Worm (Caenorhabditis elegans): Measurements from ENCODE around the gene cyp-33C5.

cyp-33C5 gene

DNA sequence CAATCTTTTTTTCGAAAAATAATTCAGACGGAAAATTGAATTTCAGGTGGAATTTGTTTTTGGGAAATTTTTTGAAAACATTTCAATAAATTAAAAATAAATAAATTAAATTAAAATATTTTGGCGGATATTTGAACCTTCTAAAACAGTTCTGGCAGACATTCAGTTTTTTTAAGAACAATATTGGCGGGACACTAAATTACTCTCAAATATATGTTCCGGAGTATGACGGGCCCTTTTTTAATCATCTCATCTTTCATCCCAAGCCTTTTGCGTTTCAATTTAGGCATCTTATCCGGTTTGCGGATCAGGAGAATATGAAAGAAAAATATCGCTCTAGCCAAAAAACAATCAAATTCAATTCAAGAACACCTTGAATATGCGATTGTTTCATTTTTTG, 38.0 kb upstream of the cyp-33C5 start, which contains the start of gene svh-11:
Gene svh-11 (plus strand): TSS at position 301 of the 400 bp plus-strand sequence.
- no peak for TF ChIP-seq ceh-32 (tag; optimal IDR thresholded peaks at IDR 0.05; ENCODE audit: poor library complexity)
- no peak for TF ChIP-seq skn-1 (tag; optimal IDR thresholded peaks at IDR 0.05)
- TF ChIP-seq ceh-20 (GFP tag; IDR thresholded peaks at IDR 0.05), result no peak
- TF ChIP-seq ceh-28 (tag; optimal IDR thresholded peaks at IDR 0.05), result no peak
- TF ChIP-seq lin-38 (GFP tag; IDR thresholded peaks at IDR 0.05), result no peak

- TF ChIP-seq unc-39 (tag; optimal IDR thresholded peaks at IDR 0.05) (no peak), dve-1 (tag; optimal IDR thresholded peaks at IDR 0.05; ENCODE audit: insufficient read depth) (no peak), hif-1 (tag; optimal IDR thresholded peaks at IDR 0.05) (no peak), saeg-2 (GFP tag; IDR thresholded peaks at IDR 0.05) (no peak), nhr-41 (GFP tag; IDR thresholded peaks at IDR 0.05) (no peak), arid-1 (GFP tag; conservative IDR thresholded peaks at IDR 0.05) (no peak), zfp-2 (tag; optimal IDR thresholded peaks at IDR 0.05) (no peak), mdt-29 (GFP tag; IDR thresholded peaks at IDR 0.05) (no peak), F26F4.8 (GFP tag; conservative IDR thresholded peaks at IDR 0.05) (no peak), php-3 (GFP tag; IDR thresholded peaks at IDR 0.05) (no peak), jun-1 (tag; optimal IDR thresholded peaks at IDR 0.05) (no peak), D1046.2 (GFP tag; IDR thresholded peaks at IDR 0.05) (no peak), ceh-62 (tag; optimal IDR thresholded peaks at IDR 0.05) (no peak), nhr-25 (tag; optimal IDR thresholded peaks at IDR 0.05; ENCODE audit: borderline replicate concordance, insufficient read depth) (no peak)
These were observed 37.3 kb upstream of the cyp-33C5 start for ce11 chrV:2207527-2207926.

ce11 chrV:2211936-2212335, 32.9 kb upstream of the cyp-33C5 start, which contains the start of gene nhr-133:
Gene nhr-133 (minus strand): TSS chrV:2212118.
- no peak for TF ChIP-seq F49E8.2 (tag; optimal IDR thresholded peaks at IDR 0.05; ENCODE audit: borderline replicate concordance)
- TF ChIP-seq unc-62 (GFP tag; optimal IDR thresholded peaks at IDR 0.05 in 1 of 2), result no peak
- TF ChIP-seq unc-62 (tag; optimal IDR thresholded peaks at IDR 0.05), result no peak
- TF ChIP-seq sdz-12 (GFP tag; optimal IDR thresholded peaks at IDR 0.05), result no peak
- no peak for TF ChIP-seq nhr-237 (tag; optimal IDR thresholded peaks at IDR 0.05)
- TF ChIP-seq pqm-1 (tag; optimal IDR thresholded peaks at IDR 0.05), result no peak
- TF ChIP-seq zip-2 (tag; optimal IDR thresholded peaks at IDR 0.05), result no peak
- TF ChIP-seq T26A8.4 (GFP tag; IDR thresholded peaks at IDR 0.05), result no peak
- TF ChIP-seq tag-97 (GFP tag; IDR thresholded peaks at IDR 0.05), result no peak
- peak; percentile 6 for TF ChIP-seq mes-2 (tag; optimal IDR thresholded peaks at IDR 0.05; ENCODE audit: poor library complexity, severe bottlenecking)
- TF ChIP-seq lir-3 (tag; optimal IDR thresholded peaks at IDR 0.05), result no peak
- no peak for TF ChIP-seq aha-1 (tag)
- no peak for TF ChIP-seq pha-4 (GFP tag; IDR thresholded peaks at IDR 0.05)
- TF ChIP-seq pha-4 (tag; optimal IDR thresholded peaks at IDR 0.05), result peak; percentile 9
- no peak for TF ChIP-seq unc-130 (GFP tag; optimal IDR thresholded peaks at IDR 0.05)
- no peak for TF ChIP-seq fos-1 (tag; optimal IDR thresholded peaks at IDR 0.05)
- no peak for TF ChIP-seq daf-19 (GFP tag; conservative IDR thresholded peaks at IDR 0.05)
- no peak for TF ChIP-seq daf-16 (GFP tag; optimal IDR thresholded peaks at IDR 0.05)
- TF ChIP-seq daf-16 (tag; optimal IDR thresholded peaks at IDR 0.05), result peak; percentile 45
- no peak for TF ChIP-seq lsy-2 (tag; optimal IDR thresholded peaks at IDR 0.05)
- TF ChIP-seq arid-1 (GFP tag; conservative IDR thresholded peaks at IDR 0.05), result no peak
- TF ChIP-seq egl-43 (GFP tag; IDR thresholded peaks at IDR 0.05), result no peak
- TF ChIP-seq egl-27 (tag; optimal IDR thresholded peaks at IDR 0.05), result no peak
- TF ChIP-seq madf-5 (GFP tag; IDR thresholded peaks at IDR 0.05), result no peak
- no peak for TF ChIP-seq nhr-25 (tag; optimal IDR thresholded peaks at IDR 0.05; ENCODE audit: borderline replicate concordance, insufficient read depth)
- TF ChIP-seq ceh-28 (tag; optimal IDR thresholded peaks at IDR 0.05), result no peak
- TF ChIP-seq nhr-111 (GFP tag; optimal IDR thresholded peaks at IDR 0.05), result no peak
- TF ChIP-seq dmd-6 (GFP tag; IDR thresholded peaks at IDR 0.05), result peak; percentile 50; the same call in 1 of the 2 replicates
- TF ChIP-seq mxl-3 (GFP tag; optimal IDR thresholded peaks at IDR 0.05), result peak; percentile 81
- TF ChIP-seq hmg-1.1 (GFP tag; IDR thresholded peaks at IDR 0.05), result no peak
- TF ChIP-seq dve-1 (tag; optimal IDR thresholded peaks at IDR 0.05; ENCODE audit: insufficient read depth), result peak; percentile 55
- TF ChIP-seq ceh-32 (tag; optimal IDR thresholded peaks at IDR 0.05; ENCODE audit: poor library complexity), result no peak
- no peak for TF ChIP-seq set-16 (GFP tag; IDR thresholded peaks at IDR 0.05)
- peak; percentile 83 for TF ChIP-seq hlh-30 (tag; optimal IDR thresholded peaks at IDR 0.05; ENCODE audit: insufficient read depth)
- TF ChIP-seq mdt-29 (GFP tag; IDR thresholded peaks at IDR 0.05), result no peak

All from whole organism, L4 larva.